Worm (Caenorhabditis elegans): Measurements from ENCODE around the gene F28B12.6.

- TF ChIP-seq unc-62 (GFP tag; optimal IDR thresholded peaks at IDR 0.05) = no peak
- no peak for TF ChIP-seq bed-3 (GFP tag; optimal IDR thresholded peaks at IDR 0.05)
These were observed 9.6 kb upstream of the F28B12.6 start for ce11 chrII:5931109-5931508.
